Fruit fly (Drosophila melanogaster) whole organism, prepupa: ENCODE results near the gene CG11456.

Experiments
- CG10669 ChIP-seq: fragments of 200-800 bp; sonication (Bioruptor generic); optimal IDR thresholded peaks from 3 replicates; lab custom pipeline; 2018; ENCODE audit warnings: missing biosample characterization, mild to moderate bottlenecking, missing genetic modification characterization, moderate library complexity
- CG11902 ChIP-seq: fragments of 200-800 bp; sonication (Bioruptor generic); optimal IDR thresholded peaks from 3 replicates; lab custom pipeline; 2016; ENCODE audit warnings: missing biosample characterization, missing genetic modification characterization
- CG15336 ChIP-seq: fragments of 200-800 bp; sonication (Bioruptor generic); IDR thresholded peaks from 2 replicates; pipeline ENCODE4 v1.3.6; 2022; ENCODE audit warnings: missing biosample characterization, missing genetic modification characterization
- CG1621 ChIP-seq: fragments of 200-800 bp; sonication (Bioruptor generic); optimal IDR thresholded peaks from 3 replicates; lab custom pipeline; 2018; ENCODE audit warnings: missing biosample characterization, mild to moderate bottlenecking, missing genetic modification characterization
- CG16779 ChIP-seq: fragments of 200-800 bp; sonication (Bioruptor generic); optimal IDR thresholded peaks from 3 replicates; lab custom pipeline; 2017; ENCODE audit warnings: missing biosample characterization, mild to moderate bottlenecking, missing genetic modification characterization
- CG31627 ChIP-seq: fragments of 200-800 bp; sonication (Bioruptor generic); optimal IDR thresholded peaks from 3 replicates; lab custom pipeline; 2016; ENCODE audit warnings: missing biosample characterization, missing genetic modification characterization
- CG32006 ChIP-seq: fragments of 200-800 bp; sonication (Bioruptor generic); optimal IDR thresholded peaks from 3 replicates; lab custom pipeline; 2017; ENCODE audit warnings: missing biosample characterization, mild to moderate bottlenecking, missing genetic modification characterization
- CG4318 ChIP-seq: fragments of 200-800 bp; sonication (Bioruptor generic); optimal IDR thresholded peaks from 3 replicates; lab custom pipeline; 2017; ENCODE audit warnings: missing biosample characterization, mild to moderate bottlenecking, missing genetic modification characterization
- CG6854 ChIP-seq: fragments of 200-800 bp; sonication (Bioruptor generic); optimal IDR thresholded peaks from 2 replicates; lab custom pipeline; 2017; ENCODE audit warnings: missing biosample characterization, mild to moderate bottlenecking, missing genetic modification characterization
- CG7368 ChIP-seq: fragments of 200-800 bp; sonication (Bioruptor generic); optimal IDR thresholded peaks from 3 replicates; lab custom pipeline; 2016; ENCODE audit warnings: missing biosample characterization, missing genetic modification characterization
- CG8119 ChIP-seq: fragments of 200-800 bp; sonication (Bioruptor generic); IDR thresholded peaks from 3 replicates; pipeline ENCODE4 v1.3.6; 2022; ENCODE audit warnings: missing biosample characterization, missing genetic modification characterization
- CG8319 ChIP-seq: fragments of 200-800 bp; sonication (Bioruptor generic); optimal IDR thresholded peaks from 3 replicates; lab custom pipeline; 2016; ENCODE audit warnings: missing biosample characterization, missing genetic modification characterization
- CG8632 ChIP-seq: fragments of 200-800 bp; sonication (Bioruptor generic); optimal IDR thresholded peaks from 3 replicates; lab custom pipeline; 2016; ENCODE audit warnings: missing biosample characterization, missing genetic modification characterization
- CG9139 ChIP-seq: fragments of 200-800 bp; sonication (Bioruptor generic); optimal IDR thresholded peaks from 3 replicates; lab custom pipeline; 2017; ENCODE audit warnings: missing biosample characterization, mild to moderate bottlenecking, missing genetic modification characterization
- Eip75B ChIP-seq: fragments of 200-800 bp; sonication (Bioruptor generic); optimal IDR thresholded peaks from 3 replicates; lab custom pipeline; 2016; ENCODE audit warnings: missing biosample characterization, missing genetic modification characterization
- Eip78C ChIP-seq: fragments of 200-800 bp; sonication (Bioruptor generic); peaks from one replicate; lab custom pipeline; 2016; ENCODE audit warnings: missing biosample characterization, missing genetic modification characterization
- Ets21C ChIP-seq: fragments of 200-800 bp; sonication (Bioruptor generic); optimal IDR thresholded peaks from 3 replicates; lab custom pipeline; 2016; ENCODE audit warnings: missing biosample characterization, missing genetic modification characterization
- Gug ChIP-seq: fragments of 200-800 bp; sonication (Bioruptor generic); IDR thresholded peaks from 2 replicates; pipeline ENCODE4 v1.3.6; 2022; ENCODE audit warnings: missing biosample characterization, missing genetic modification characterization
- Hr38 ChIP-seq: sonication (Bioruptor generic); optimal IDR thresholded peaks from 2 replicates; lab custom pipeline; 2016; ENCODE audit warnings: missing biosample characterization, missing genetic modification characterization
- Hr39 ChIP-seq: fragments of 200-800 bp; sonication (Bioruptor generic); optimal IDR thresholded peaks from 2 replicates; lab custom pipeline; 2016; ENCODE audit warnings: missing biosample characterization, missing genetic modification characterization
- Hr4 ChIP-seq: fragments of 200-800 bp; sonication (Bioruptor generic); optimal IDR thresholded peaks from 3 replicates; lab custom pipeline; 2016; ENCODE audit warnings: missing biosample characterization, missing genetic modification characterization
- Lpt ChIP-seq: fragments of 200-800 bp; sonication (Bioruptor generic); optimal IDR thresholded peaks from 3 replicates; lab custom pipeline; 2016; ENCODE audit warnings: missing biosample characterization, missing genetic modification characterization
- Met ChIP-seq: fragments of 200-800 bp; sonication (Bioruptor generic); optimal IDR thresholded peaks from 3 replicates; lab custom pipeline; 2016; ENCODE audit warnings: missing biosample characterization, missing genetic modification characterization
- OdsH ChIP-seq: fragments of 200-800 bp; sonication (Bioruptor generic); optimal IDR thresholded peaks from 3 replicates; lab custom pipeline; 2016; ENCODE audit warnings: missing biosample characterization, missing genetic modification characterization
- Smox ChIP-seq: fragments of 200-800 bp; sonication (Bioruptor generic); optimal IDR thresholded peaks from 3 replicates; lab custom pipeline; 2016; ENCODE audit warnings: missing biosample characterization, missing genetic modification characterization
- Sox14 ChIP-seq: fragments of 200-800 bp; sonication (Bioruptor generic); optimal IDR thresholded peaks from 3 replicates; lab custom pipeline; 2016; ENCODE audit warnings: missing biosample characterization, missing genetic modification characterization
- Sox15 ChIP-seq: fragments of 200-800 bp; sonication (Bioruptor generic); optimal IDR thresholded peaks from 3 replicates; lab custom pipeline; 2016; ENCODE audit warnings: missing biosample characterization, missing genetic modification characterization
- achi ChIP-seq: fragments of 200-800 bp; sonication (Bioruptor generic); optimal IDR thresholded peaks from 3 replicates; lab custom pipeline; 2016; ENCODE audit warnings: missing biosample characterization, missing genetic modification characterization
- cyc ChIP-seq: fragments of 200-800 bp; sonication (Bioruptor generic); optimal IDR thresholded peaks from 3 replicates; lab custom pipeline; 2016; ENCODE audit warnings: missing biosample characterization, missing genetic modification characterization
- dsx ChIP-seq: fragments of 200-800 bp; optimal IDR thresholded peaks from 3 replicates; lab custom pipeline; 2019; ENCODE audit warnings: missing biosample characterization, mild to moderate bottlenecking, missing genetic modification characterization, moderate library complexity; ENCODE audit not compliant: poor library complexity, severe bottlenecking
- eg ChIP-seq: fragments of 200-800 bp; sonication (Bioruptor generic); IDR thresholded peaks from 3 replicates; pipeline ENCODE4 v1.3.6; 2022; ENCODE audit warnings: missing biosample characterization, missing genetic modification characterization
- net ChIP-seq: fragments of 200-800 bp; sonication (Bioruptor generic); optimal IDR thresholded peaks from 3 replicates; lab custom pipeline; 2016; ENCODE audit warnings: missing biosample characterization, missing genetic modification characterization
- salr ChIP-seq, 2 experiments: fragments of 200-800 bp; sonication (Bioruptor generic); optimal IDR thresholded peaks; 3 replicates each; lab custom pipeline; 2016 to 2018; ENCODE audit warnings: missing biosample characterization in 2 of 2, missing genetic modification characterization in 2 of 2, mild to moderate bottlenecking in 1 of 2
- spab ChIP-seq: fragments of 200-800 bp; sonication (Bioruptor generic); optimal IDR thresholded peaks from 2 replicates; lab custom pipeline; 2017; ENCODE audit warnings: missing biosample characterization, mild to moderate bottlenecking, missing genetic modification characterization, missing genetic modification reagents
- ss ChIP-seq, 2 experiments: fragments of 200-800 bp; sonication (Bioruptor generic); optimal IDR thresholded peaks; 2 replicates in 1 of 2; 3 replicates in 1 of 2; lab custom pipeline; 2017 to 2018; ENCODE audit warnings: mild to moderate bottlenecking in 2 of 2, missing biosample characterization in 2 of 2, missing genetic modification characterization in 2 of 2, moderate library complexity in 1 of 2
- svp ChIP-seq: fragments of 200-800 bp; sonication (Bioruptor generic); peaks from one replicate; lab custom pipeline; 2016; ENCODE audit warnings: missing biosample characterization, missing genetic modification characterization
- topi ChIP-seq: fragments of 200-800 bp; sonication (Bioruptor generic); optimal IDR thresholded peaks from 3 replicates; lab custom pipeline; 2016; ENCODE audit warnings: missing biosample characterization, missing genetic modification characterization
- vri ChIP-seq: fragments of 200-800 bp; sonication (Bioruptor generic); optimal IDR thresholded peaks from 3 replicates; lab custom pipeline; 2016; ENCODE audit warnings: missing biosample characterization, mild to moderate bottlenecking, missing genetic modification characterization

The CG11456 gene

dm6 chr3L:20792693-20793092 is 49.1 kb upstream of the CG11456 start, which contains the start of gene Six4:
Gene Six4, minus strand, starts transcription at chr3L:20792777.
- TF ChIP-seq Sox15 (GFP tag; lab: Kevin White, UChicago) = no peak
- no peak for TF ChIP-seq Eip78C (GFP tag; lab: Kevin White, UChicago)
- no peak for TF ChIP-seq Ets21C
- TF ChIP-seq Sox14 (GFP tag; lab: Kevin White, UChicago) = no peak
- TF ChIP-seq vri = no peak
- no peak for TF ChIP-seq net
- no peak for TF ChIP-seq CG8632 (GFP tag; lab: Kevin White, UChicago)
- TF ChIP-seq CG10669 (GFP tag; lab: Kevin White, UChicago) = no peak
- no peak for TF ChIP-seq Met (GFP tag; lab: Kevin White, UChicago)
- TF ChIP-seq OdsH (GFP tag; lab: Kevin White, UChicago) = no peak
- TF ChIP-seq CG11902 (GFP tag; lab: Kevin White, UChicago) = no peak
- no peak for TF ChIP-seq ss (GFP tag; optimal IDR thresholded peaks at IDR 0.05; lab: Kevin White, UChicago)
- TF ChIP-seq achi (GFP tag; lab: Kevin White, UChicago) = no peak
- no peak for TF ChIP-seq topi
- TF ChIP-seq CG8119 (GFP tag; lab: Robert Waterston, UW) = no peak
- TF ChIP-seq Hr39 (GFP tag; lab: Kevin White, UChicago) = no peak

- TF ChIP-seq Lpt (no peak), Gug (GFP tag; lab: Robert Waterston, UW) (no peak), Eip78C (GFP tag; lab: Kevin White, UChicago) (no peak), CG32006 (GFP tag; lab: Kevin White, UChicago) (no peak), CG8319 (GFP tag; lab: Kevin White, UChicago) (no peak), CG7368 (GFP tag; lab: Kevin White, UChicago) (no peak), Hr4 (GFP tag; lab: Kevin White, UChicago) (no peak), CG15336 (GFP tag; lab: Robert Waterston, UW) (no peak), cyc (no peak), CG6854 (GFP tag; lab: Kevin White, UChicago) (no peak), CG9139 (no peak)
Measured at dm6 chr3L:20796757-20797156, 45.0 kb upstream of the CG11456 start.

- TF ChIP-seq eg (GFP tag; lab: Robert Waterston, UW) (no peak), CG16779 (tag; lab: Kevin White, UChicago) (no peak), Smox (GFP tag; lab: Kevin White, UChicago) (no peak), CG15336 (GFP tag; lab: Robert Waterston, UW) (no peak), CG6854 (GFP tag; lab: Kevin White, UChicago) (no peak), Eip75B (GFP tag; lab: Kevin White, UChicago) (no peak), topi (no peak), CG31627 (GFP tag; lab: Kevin White, UChicago) (no peak), CG8319 (GFP tag; lab: Kevin White, UChicago) (no peak), CG1621 (tag; lab: Kevin White, UChicago) (no peak), Sox14 (GFP tag; lab: Kevin White, UChicago) (no peak), Hr38 (no peak), svp (no peak), Gug (GFP tag; lab: Robert Waterston, UW) (no peak), CG8632 (GFP tag; lab: Kevin White, UChicago) (no peak), salr (GFP tag; optimal IDR thresholded peaks at IDR 0.05; lab: Kevin White, UChicago) (no peak), CG10669 (GFP tag; lab: Kevin White, UChicago) (no peak), CG4318 (no peak), dsx (GFP tag; lab: Kevin White, UChicago) (no peak), spab (GFP tag; lab: Kevin White, UChicago) (no peak)
Measured at dm6 chr3L:20797379-20797778, 44.4 kb upstream of the CG11456 start.
